Worm (Caenorhabditis elegans): Measurements from ENCODE around the gene npp-10.

npp-10 gene

DNA sequence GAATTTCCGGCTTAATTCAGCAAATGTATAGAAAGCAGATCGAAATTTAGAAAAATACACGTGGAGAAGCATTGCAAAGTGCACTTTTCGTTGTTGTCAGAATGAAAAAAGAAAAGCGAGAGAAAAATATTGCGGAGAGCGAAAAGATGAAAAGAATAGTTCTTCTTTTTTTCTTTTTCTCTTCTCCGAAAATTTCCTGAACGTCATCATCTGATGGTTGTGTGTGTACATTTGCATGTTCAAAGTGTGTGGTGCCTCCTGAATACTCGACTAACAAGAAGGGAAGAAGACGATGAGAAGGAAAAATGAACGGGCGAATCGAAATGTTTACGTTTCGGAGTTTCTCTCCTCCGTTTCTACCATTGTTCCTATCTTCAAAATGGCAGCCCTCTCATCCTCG, 29.3 kb downstream of the npp-10 start:
- TF ChIP-seq ceh-16 (tag; optimal IDR thresholded peaks at IDR 0.05) = no peak
- no peak for TF ChIP-seq fkh-2 (tag; optimal IDR thresholded peaks at IDR 0.05)
- TF ChIP-seq pqm-1 (tag; optimal IDR thresholded peaks at IDR 0.05) = no peak
- TF ChIP-seq nhr-12 (tag; optimal IDR thresholded peaks at IDR 0.05) = no peak
- no peak for TF ChIP-seq nhr-67 (tag; optimal IDR thresholded peaks at IDR 0.05)
- TF ChIP-seq elt-2 (tag; optimal IDR thresholded peaks at IDR 0.05) = no peak
- TF ChIP-seq unc-39 (tag; optimal IDR thresholded peaks at IDR 0.05) = no peak
- TF ChIP-seq daf-12 (tag; optimal IDR thresholded peaks at IDR 0.05) = no peak
- peak; percentile 21 for TF ChIP-seq nfya-1 (tag; optimal IDR thresholded peaks at IDR 0.05; ENCODE audit: insufficient read depth)
- no peak for TF ChIP-seq elt-3 (tag; optimal IDR thresholded peaks at IDR 0.05)
- TF ChIP-seq pha-4 (tag; optimal IDR thresholded peaks at IDR 0.05) = peak; percentile 38
- no peak for TF ChIP-seq egl-27 (tag; optimal IDR thresholded peaks at IDR 0.05)
- no peak for TF ChIP-seq nhr-237 (tag; optimal IDR thresholded peaks at IDR 0.05)

DNA sequence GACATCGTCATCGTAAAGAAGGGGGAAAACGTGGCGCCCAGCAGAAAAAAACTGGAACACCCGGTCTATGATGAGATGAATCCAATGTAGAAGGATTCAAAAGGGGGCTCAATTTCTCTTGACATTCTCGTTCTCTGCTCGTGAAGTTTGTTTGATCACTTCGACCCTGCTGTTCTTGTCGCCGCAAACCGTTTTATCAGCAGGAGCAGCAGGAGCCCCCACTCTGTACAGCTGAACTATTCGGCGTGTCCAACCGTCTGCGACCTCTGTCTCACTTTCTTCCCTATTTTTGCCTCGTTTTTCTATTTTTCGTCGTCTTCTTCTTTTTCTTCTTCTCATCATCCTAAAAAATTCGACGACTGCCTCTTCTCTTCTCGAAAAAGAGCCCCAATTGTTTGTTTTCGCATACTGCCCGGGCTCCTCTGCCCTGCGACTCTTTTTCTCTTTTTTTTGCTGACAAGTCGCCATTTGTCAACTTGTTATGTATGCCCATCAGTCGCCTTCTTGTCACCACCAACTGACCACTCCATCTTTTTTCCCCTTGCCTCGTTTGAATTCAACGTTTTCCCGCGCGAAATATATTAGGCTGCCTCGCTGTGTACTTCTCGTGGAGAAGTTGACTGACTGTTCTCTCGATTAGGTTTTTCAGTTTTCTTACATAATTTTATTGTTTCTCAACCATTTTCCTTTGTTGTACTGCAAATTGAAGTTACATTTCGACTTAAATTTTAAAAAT, 30.2 kb downstream of the npp-10 start:
- TF ChIP-seq elt-2 (tag; optimal IDR thresholded peaks at IDR 0.05) (peak; percentile 31), nhr-25 (tag; optimal IDR thresholded peaks at IDR 0.05) (peak; percentile 17), ceh-9 (tag; optimal IDR thresholded peaks at IDR 0.05) (no peak), nhr-28 (tag; optimal IDR thresholded peaks at IDR 0.05) (no peak), pqm-1 (tag; optimal IDR thresholded peaks at IDR 0.05) (peak; percentile 23), R02D3.7 (tag; optimal IDR thresholded peaks at IDR 0.05) (no peak), sea-2 (GFP tag; optimal IDR thresholded peaks at IDR 0.05) (no peak), ztf-11 (tag; optimal IDR thresholded peaks at IDR 0.05) (no peak), nhr-67 (tag; optimal IDR thresholded peaks at IDR 0.05) (no peak), nhr-12 (tag; optimal IDR thresholded peaks at IDR 0.05) (no peak), ceh-16 (tag; optimal IDR thresholded peaks at IDR 0.05) (no peak), unc-62 (GFP tag; optimal IDR thresholded peaks at IDR 0.05) (peak; percentile 64), nhr-43 (tag; optimal IDR thresholded peaks at IDR 0.05; ENCODE audit: poor library complexity, severe bottlenecking) (no peak), eor-1 (tag; optimal IDR thresholded peaks at IDR 0.05) (no peak), nhr-237 (tag; optimal IDR thresholded peaks at IDR 0.05) (no peak), egl-27 (tag; optimal IDR thresholded peaks at IDR 0.05) (no peak), mml-1 (tag; optimal IDR thresholded peaks at IDR 0.05) (no peak), hmg-11 (tag; optimal IDR thresholded peaks at IDR 0.05) (no peak), aly-2 (tag; optimal IDR thresholded peaks at IDR 0.05) (no peak), lin-15B (tag; optimal IDR thresholded peaks at IDR 0.05) (no peak), nfya-1 (tag; optimal IDR thresholded peaks at IDR 0.05; ENCODE audit: insufficient read depth) (peak; percentile 36), zag-1 (tag; optimal IDR thresholded peaks at IDR 0.05) (no peak), mdl-1 (tag; optimal IDR thresholded peaks at IDR 0.05) (no peak), lin-39 (tag; optimal IDR thresholded peaks at IDR 0.05) (peak; percentile 99), ztf-4 (tag; optimal IDR thresholded peaks at IDR 0.05) (no peak), fkh-2 (tag; optimal IDR thresholded peaks at IDR 0.05) (no peak), ama-1 (optimal IDR thresholded peaks at IDR 0.05) (no peak), jun-1 (tag; optimal IDR thresholded peaks at IDR 0.05) (no peak), pha-4 (tag; optimal IDR thresholded peaks at IDR 0.05) (peak; percentile 15), nhr-23 (tag; optimal IDR thresholded peaks at IDR 0.05) (peak; percentile 2), nhr-77 (tag; optimal IDR thresholded peaks at IDR 0.05) (no peak)

DNA sequence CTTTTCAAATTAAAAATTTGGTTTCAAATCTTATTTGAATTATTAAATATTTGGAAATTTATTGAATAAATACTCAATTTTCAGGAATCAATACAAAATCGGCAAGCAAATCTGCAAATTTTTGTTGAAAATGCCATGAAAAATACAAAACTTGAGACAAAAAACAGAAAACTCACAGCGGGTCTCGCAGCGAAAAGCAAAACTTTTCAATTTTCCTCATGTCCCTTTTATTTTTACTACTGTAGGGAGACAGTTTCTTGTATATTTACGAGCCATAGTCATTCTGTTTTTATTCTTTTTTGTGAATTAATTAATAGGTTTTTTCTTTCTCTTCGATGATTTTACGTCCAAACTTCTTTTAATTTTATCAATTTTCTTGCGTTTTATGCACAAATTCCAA, 30.9 kb downstream of the npp-10 start:
- no peak for TF ChIP-seq skn-1 (tag; optimal IDR thresholded peaks at IDR 0.05)
- TF ChIP-seq unc-62 (GFP tag; optimal IDR thresholded peaks at IDR 0.05) = no peak
- TF ChIP-seq nhr-67 (tag; optimal IDR thresholded peaks at IDR 0.05) = no peak
- TF ChIP-seq ZK546.5 (tag; optimal IDR thresholded peaks at IDR 0.05) = no peak
- TF ChIP-seq nhr-11 (tag; optimal IDR thresholded peaks at IDR 0.05) = no peak
- TF ChIP-seq egl-27 (tag; optimal IDR thresholded peaks at IDR 0.05) = no peak
- no peak for TF ChIP-seq fkh-10 (GFP tag; optimal IDR thresholded peaks at IDR 0.05)

DNA sequence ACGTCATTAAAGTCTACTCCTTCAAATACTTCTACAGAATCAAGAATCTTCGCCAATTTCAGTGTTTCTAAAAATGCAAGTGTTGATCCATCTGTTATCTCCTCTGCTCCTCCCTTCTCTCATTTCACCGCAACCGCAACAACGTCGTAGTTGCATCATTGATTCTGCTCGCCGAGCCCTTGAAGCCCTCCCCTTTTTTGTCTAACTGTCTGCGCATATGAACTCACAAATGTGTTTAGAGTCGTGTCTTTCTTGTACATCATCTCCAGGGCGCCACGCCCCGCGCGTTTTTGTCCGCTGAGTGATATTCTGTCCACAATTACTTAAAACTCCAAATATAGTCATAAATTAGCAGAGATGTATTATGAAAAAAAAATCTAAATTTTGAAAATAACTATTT, 31.4 kb downstream of the npp-10 start:
- TF ChIP-seq fkh-2 (tag; optimal IDR thresholded peaks at IDR 0.05) (no peak), elt-3 (tag; optimal IDR thresholded peaks at IDR 0.05) (no peak), nfya-1 (tag; optimal IDR thresholded peaks at IDR 0.05; ENCODE audit: insufficient read depth) (peak; percentile 63), lin-39 (tag; optimal IDR thresholded peaks at IDR 0.05) (peak; percentile 74), nhr-25 (tag; optimal IDR thresholded peaks at IDR 0.05) (no peak), tbx-2 (tag; optimal IDR thresholded peaks at IDR 0.05) (no peak), egl-5 (tag; optimal IDR thresholded peaks at IDR 0.05) (peak; percentile 63), mml-1 (tag; optimal IDR thresholded peaks at IDR 0.05) (no peak), ama-1 (optimal IDR thresholded peaks at IDR 0.05) (no peak), unc-62 (GFP tag; optimal IDR thresholded peaks at IDR 0.05) (no peak)

All from whole organism, L3 larva.